Fruit fly (Drosophila melanogaster) whole organism, embryonic: ENCODE data around the gene CG31778.

Experiments
- Adf1 ChIP-seq: fragments of 200-800 bp; sonication (Bioruptor generic); IDR thresholded peaks from 2 replicates; pipeline ENCODE4 v1.3.6; 2022; ENCODE audit warnings: missing biosample characterization, missing genetic modification characterization
- Antp ChIP-seq: fragments of 200-800 bp; sonication (Bioruptor generic); optimal IDR thresholded peaks from 3 replicates; lab custom pipeline; 2016; ENCODE audit warnings: missing biosample characterization, missing genetic modification characterization
- Bdp1 ChIP-seq: fragments of 200-800 bp; sonication (Bioruptor generic); optimal IDR thresholded peaks from 3 replicates; lab custom pipeline; 2016; ENCODE audit warnings: missing biosample characterization, missing genetic modification characterization
- C15 ChIP-seq: fragments of 200-800 bp; sonication (Bioruptor generic); IDR thresholded peaks from 3 replicates; pipeline ENCODE4 v1.3.6; 2022; ENCODE audit warnings: missing biosample characterization, missing genetic modification characterization
- CG10462 ChIP-seq: fragments of 200-800 bp; sonication (Bioruptor generic); optimal IDR thresholded peaks from 2 replicates; lab custom pipeline; 2016; ENCODE audit warnings: missing biosample characterization, missing genetic modification characterization
- CG12659 ChIP-seq: fragments of 200-800 bp; sonication (Bioruptor generic); optimal IDR thresholded peaks from 3 replicates; lab custom pipeline; 2017; ENCODE audit warnings: mild to moderate bottlenecking, missing biosample characterization, missing genetic modification reagents, missing genetic modification characterization
- CG14014 ChIP-seq: fragments of 200-800 bp; sonication (Bioruptor generic); IDR thresholded peaks from 2 replicates; pipeline ENCODE4 v1.3.6; 2022; ENCODE audit warnings: missing biosample characterization, missing genetic modification characterization
- CG14441 ChIP-seq: fragments of 200-800 bp; sonication (Bioruptor generic); IDR thresholded peaks from 2 replicates; pipeline ENCODE4 v1.3.6; 2022; ENCODE audit warnings: missing biosample characterization, missing genetic modification characterization
- CG17328 ChIP-seq: fragments of 200-800 bp; sonication (Bioruptor generic); IDR thresholded peaks from 2 replicates; pipeline ENCODE4 v1.3.6; 2022; ENCODE audit warnings: missing biosample characterization, missing genetic modification characterization
- CG17912 ChIP-seq: fragments of 200-800 bp; sonication (Bioruptor generic); optimal IDR thresholded peaks from 2 replicates; lab custom pipeline; 2018; ENCODE audit warnings: missing biosample characterization, mild to moderate bottlenecking, missing genetic modification characterization
- CG18764 ChIP-seq: fragments of 200-800 bp; sonication (Bioruptor generic); optimal IDR thresholded peaks from 3 replicates; lab custom pipeline; 2016; ENCODE audit warnings: missing biosample characterization, missing genetic modification characterization
- CG2202 ChIP-seq: fragments of 200-800 bp; sonication (Bioruptor generic); optimal IDR thresholded peaks from 2 replicates; lab custom pipeline; 2018; ENCODE audit warnings: missing biosample characterization, mild to moderate bottlenecking, missing genetic modification characterization
- CG30431 ChIP-seq: fragments of 200-800 bp; sonication (Bioruptor generic); optimal IDR thresholded peaks from 2 replicates; lab custom pipeline; 2017; ENCODE audit warnings: missing biosample characterization, missing genetic modification characterization
- CG31441 ChIP-seq: fragments of 200-800 bp; sonication (Bioruptor generic); IDR thresholded peaks from 2 replicates; pipeline ENCODE4 v1.3.6; 2022; ENCODE audit warnings: missing biosample characterization, missing genetic modification characterization
- CG33557 ChIP-seq: fragments of 200-800 bp; sonication (Bioruptor generic); optimal IDR thresholded peaks from 2 replicates; lab custom pipeline; 2019; ENCODE audit warnings: missing biosample characterization, mild to moderate bottlenecking, missing genetic modification characterization, moderate library complexity
- CG43689 ChIP-seq: fragments of 200-800 bp; sonication (Bioruptor generic); IDR thresholded peaks from 2 replicates; pipeline ENCODE4 v1.3.6; 2022; ENCODE audit warnings: missing biosample characterization, missing genetic modification characterization
- CG4820 ChIP-seq: fragments of 200-800 bp; sonication (Bioruptor generic); optimal IDR thresholded peaks from 3 replicates; lab custom pipeline; 2016; ENCODE audit warnings: missing biosample characterization, missing genetic modification characterization
- CG4854 ChIP-seq: fragments of 200-800 bp; sonication (Bioruptor generic); optimal IDR thresholded peaks from 2 replicates; lab custom pipeline; 2016; ENCODE audit warnings: missing biosample characterization, missing genetic modification characterization, inconsistent platforms
- CG6175 ChIP-seq: fragments of 200-800 bp; sonication (Bioruptor generic); IDR thresholded peaks from 3 replicates; pipeline ENCODE4 v1.3.6; 2022; ENCODE audit warnings: missing biosample characterization, missing genetic modification characterization
- CG6683 ChIP-seq: fragments of 200-800 bp; sonication (Bioruptor generic); optimal IDR thresholded peaks from 2 replicates; lab custom pipeline; 2017; ENCODE audit warnings: missing biosample characterization, mild to moderate bottlenecking, missing genetic modification characterization, missing genetic modification reagents
- CG6765 ChIP-seq: fragments of 200-800 bp; sonication (Bioruptor generic); optimal IDR thresholded peaks from 3 replicates; lab custom pipeline; 2017; ENCODE audit warnings: missing biosample characterization, mild to moderate bottlenecking, missing genetic modification characterization
- CG6854 ChIP-seq: fragments of 200-800 bp; sonication (Bioruptor generic); optimal IDR thresholded peaks from 3 replicates; lab custom pipeline; 2017; ENCODE audit warnings: missing biosample characterization, mild to moderate bottlenecking, missing genetic modification characterization
- CG9817 ChIP-seq: fragments of 200-800 bp; sonication (Bioruptor generic); optimal IDR thresholded peaks from 2 replicates; lab custom pipeline; 2018; ENCODE audit warnings: missing biosample characterization, mild to moderate bottlenecking, missing genetic modification characterization, moderate library complexity
- Chrac-16 ChIP-seq: fragments of 200-800 bp; sonication (Bioruptor generic); optimal IDR thresholded peaks from 3 replicates; lab custom pipeline; 2016; ENCODE audit warnings: missing biosample characterization, missing genetic modification characterization
- Dbx ChIP-seq: fragments of 200-800 bp; sonication (Bioruptor generic); IDR thresholded peaks from 3 replicates; pipeline ENCODE4 v1.3.6; 2022; ENCODE audit warnings: missing biosample characterization, missing genetic modification characterization
- H2.0 ChIP-seq: fragments of 200-800 bp; sonication (Bioruptor generic); IDR thresholded peaks from 2 replicates; pipeline ENCODE4 v1.3.6; 2022; ENCODE audit warnings: missing biosample characterization, missing genetic modification characterization
- Hey ChIP-seq: fragments of 200-800 bp; sonication (Bioruptor generic); optimal IDR thresholded peaks from 3 replicates; lab custom pipeline; 2018; ENCODE audit warnings: missing biosample characterization, mild to moderate bottlenecking, missing genetic modification characterization
- Oaz ChIP-seq: fragments of 200-800 bp; sonication (Bioruptor generic); IDR thresholded peaks from 2 replicates; pipeline ENCODE4 v1.3.6; 2022; ENCODE audit warnings: missing biosample characterization, missing genetic modification characterization
- Usf ChIP-seq: fragments of 200-800 bp; sonication (Bioruptor generic); optimal IDR thresholded peaks from 2 replicates; lab custom pipeline; 2017; ENCODE audit warnings: missing genotype, missing biosample characterization, missing genetic modification characterization
- Xrp1 ChIP-seq: fragments of 200-800 bp; sonication (Bioruptor generic); IDR thresholded peaks from 2 replicates; pipeline ENCODE4 v1.3.6; 2022; ENCODE audit warnings: missing biosample characterization, missing genetic modification characterization
- al ChIP-seq: fragments of 200-800 bp; sonication (Bioruptor generic); IDR thresholded peaks from 2 replicates; pipeline ENCODE4 v1.3.6; 2022; ENCODE audit warnings: missing biosample characterization, missing genetic modification characterization
- amos ChIP-seq: fragments of 200-800 bp; sonication (Bioruptor generic); IDR thresholded peaks from 2 replicates; pipeline ENCODE4 v1.3.6; 2022; ENCODE audit warnings: missing biosample characterization, missing genetic modification characterization; ENCODE audit not compliant: partially characterized antibody
- br ChIP-seq: fragments of >200 bp; optimal IDR thresholded peaks from 2 replicates; lab custom pipeline; 2017
- chm ChIP-seq: fragments of 200-800 bp; sonication (Bioruptor generic); IDR thresholded peaks from 2 replicates; pipeline ENCODE4 v1.3.6; 2022; ENCODE audit warnings: missing biosample characterization, missing genetic modification characterization
- crc ChIP-seq: fragments of 200-800 bp; sonication (Bioruptor generic); optimal IDR thresholded peaks from 2 replicates; lab custom pipeline; 2016; ENCODE audit warnings: missing biosample characterization, missing genetic modification characterization
- croc ChIP-seq: fragments of 200-800 bp; sonication (Bioruptor generic); conservative IDR thresholded peaks from 3 replicates; pipeline ENCODE4 v1.3.6; 2022; ENCODE audit warnings: missing biosample characterization, missing genetic modification characterization
- dan ChIP-seq: fragments of 200-800 bp; sonication (Bioruptor generic); IDR thresholded peaks from 2 replicates; pipeline ENCODE4 v1.3.6; 2022; ENCODE audit warnings: missing biosample characterization, missing genetic modification characterization
- fd3F ChIP-seq: fragments of 200-800 bp; sonication (Bioruptor generic); optimal IDR thresholded peaks from 2 replicates; lab custom pipeline; 2018; ENCODE audit warnings: missing biosample characterization, mild to moderate bottlenecking, missing genetic modification characterization, moderate library complexity
- ftz-f1 ChIP-seq: fragments of 200-800 bp; sonication (Bioruptor generic); optimal IDR thresholded peaks from 2 replicates; lab custom pipeline; 2016; ENCODE audit warnings: missing biosample characterization, missing genetic modification characterization
- ind ChIP-seq: fragments of 200-800 bp; sonication (Bioruptor generic); optimal IDR thresholded peaks from 3 replicates; lab custom pipeline; 2016; ENCODE audit warnings: missing biosample characterization, missing genetic modification characterization
- kay ChIP-seq: fragments of 200-800 bp; sonication (Bioruptor generic); optimal IDR thresholded peaks from 2 replicates; lab custom pipeline; 2016; ENCODE audit warnings: missing biosample characterization, missing genetic modification characterization
- klu ChIP-seq: fragments of 200-800 bp; sonication (Bioruptor generic); IDR thresholded peaks from 2 replicates; pipeline ENCODE4 v1.3.6; 2022; ENCODE audit warnings: missing biosample characterization, missing genetic modification characterization
- lola ChIP-seq, 3 experiments: fragments of >200 bp in 2 of 3; fragments of 200-800 bp in 1 of 3; sonication (Bioruptor generic) in 1 of 3; optimal IDR thresholded peaks; 2 replicates each; lab custom pipeline; 2017 to 2019; ENCODE audit warnings: missing biosample characterization in 3 of 3, missing genetic modification characterization in 3 of 3, mild to moderate bottlenecking in 1 of 3, moderate library complexity in 1 of 3
- lov ChIP-seq, 2 experiments: fragments of 200-800 bp in 1 of 2; fragments of >200 bp in 1 of 2; sonication (Bioruptor generic) in 1 of 2; IDR thresholded peaks in 1 of 2; optimal IDR thresholded peaks in 1 of 2; 2 replicates in 1 of 2; 3 replicates in 1 of 2; pipeline versions ENCODE4 v1.3.6 to Lab custom; 2017 to 2022; ENCODE audit warnings: missing biosample characterization in 1 of 2, missing genetic modification characterization in 1 of 2
- prd ChIP-seq, 3 experiments: fragments of >200 bp in 2 of 3; fragments of 200-800 bp in 1 of 3; sonication (Bioruptor generic) in 1 of 3; optimal IDR thresholded peaks in 2 of 3; IDR thresholded peaks in 1 of 3; 2 replicates in 2 of 3; 3 replicates in 1 of 3; pipeline versions ENCODE4 v1.3.6 to Lab custom; 2017 to 2022; ENCODE audit warnings: missing biosample characterization in 1 of 3, missing genetic modification characterization in 1 of 3
- slp2 ChIP-seq: fragments of 200-800 bp; sonication (Bioruptor generic); optimal IDR thresholded peaks from 2 replicates; lab custom pipeline; 2016; ENCODE audit warnings: missing biosample characterization, missing genetic modification characterization
- sna ChIP-seq: fragments of 200-800 bp; sonication (Bioruptor generic); IDR thresholded peaks from 2 replicates; pipeline ENCODE4 v1.3.6; 2022; ENCODE audit warnings: missing biosample characterization, missing genetic modification characterization; ENCODE audit not compliant: partially characterized antibody
- ttk ChIP-seq: fragments of 200-800 bp; sonication (Bioruptor generic); IDR thresholded peaks from 2 replicates; pipeline ENCODE4 v2.1.2; 2022; ENCODE audit warnings: missing biosample characterization, missing genetic modification characterization
- zf30C ChIP-seq: fragments of 200-800 bp; sonication (Bioruptor generic); optimal IDR thresholded peaks from 3 replicates; lab custom pipeline; 2018; ENCODE audit warnings: missing biosample characterization, mild to moderate bottlenecking, missing genetic modification characterization

The CG31778 gene

dm6 chr2L:3685139-3685851 lies 20.0 kb downstream of the CG31778 start (continued):
- peak; percentile 27 for TF ChIP-seq CG4820
- TF ChIP-seq CG17912 (GFP tag; lab: Kevin White, UChicago): no peak
- TF ChIP-seq ftz-f1: no peak
- TF ChIP-seq CG33557 (GFP tag; lab: Kevin White, UChicago): peak; percentile 10
- no peak for TF ChIP-seq CG10462 (GFP tag; lab: Kevin White, UChicago)
- no peak for TF ChIP-seq slp2 (GFP tag; lab: Kevin White, UChicago)
- no peak for TF ChIP-seq lola (GFP tag; optimal IDR thresholded peaks at IDR 0.05; lab: Kevin White, UChicago)
- TF ChIP-seq CG9817 (tag; lab: Kevin White, UChicago): no peak
- no peak for TF ChIP-seq Oaz (GFP tag; lab: Robert Waterston, UW)
- no peak for TF ChIP-seq CG6765
- TF ChIP-seq Dbx (GFP tag; lab: Robert Waterston, UW): no peak
- TF ChIP-seq CG4854 (GFP tag; lab: Kevin White, UChicago): no peak
- TF ChIP-seq Hey (tag; lab: Kevin White, UChicago): no peak
- TF ChIP-seq Usf: no peak
- no peak for TF ChIP-seq H2.0
- peak; percentile 55; the same call in 1 of the 2 replicates for TF ChIP-seq Xrp1
- no peak for TF ChIP-seq fd3F (GFP tag; lab: Kevin White, UChicago)
- TF ChIP-seq CG31441 (GFP tag; lab: Robert Waterston, UW): 0 out of 2 replicates have a peak, but pooled peaks have one; percentile 25
- no peak for TF ChIP-seq sna (GFP tag; lab: Robert Waterston, UW)
- peak; percentile 4 for TF ChIP-seq CG30431 (GFP tag; lab: Kevin White, UChicago)
- TF ChIP-seq CG18764: no peak
- no peak for TF ChIP-seq CG12659
- no peak for TF ChIP-seq prd (optimal IDR thresholded peaks at IDR 0.05; lab: Kevin White, UChicago)
- peak; percentile 62; the same call in 2 of the 3 replicates for TF ChIP-seq prd (GFP tag; IDR thresholded peaks at IDR 0.05; lab: Robert Waterston, UW)
- no peak for TF ChIP-seq chm (GFP tag; lab: Robert Waterston, UW)
- no peak for TF ChIP-seq klu (GFP tag; lab: Robert Waterston, UW)
- no peak for TF ChIP-seq C15 (GFP tag; lab: Robert Waterston, UW)
- peak; percentile 19 for TF ChIP-seq Chrac-16 (GFP tag; lab: Kevin White, UChicago)
- no peak for TF ChIP-seq amos
- peak; percentile 3 for TF ChIP-seq CG2202
- no peak for TF ChIP-seq CG14441 (GFP tag; lab: Robert Waterston, UW)
- peak; percentile 5 for TF ChIP-seq Antp (GFP tag; lab: Kevin White, UChicago)
- no peak for TF ChIP-seq CG6854
- TF ChIP-seq Bdp1 (GFP tag; lab: Kevin White, UChicago): no peak
- no peak for TF ChIP-seq kay (GFP tag; lab: Kevin White, UChicago)
- TF ChIP-seq CG43689 (GFP tag; lab: Robert Waterston, UW): no peak
- TF ChIP-seq lov (optimal IDR thresholded peaks at IDR 0.05; lab: Kevin White, UChicago): no peak
- TF ChIP-seq lov (GFP tag; IDR thresholded peaks at IDR 0.05; lab: Robert Waterston, UW): no peak
- TF ChIP-seq crc (GFP tag; lab: Kevin White, UChicago): no peak
- TF ChIP-seq dan (GFP tag; lab: Robert Waterston, UW): 0 out of 2 replicates have a peak, but pooled peaks have one; percentile 19
- peak; percentile 29; the same call in 1 of the 2 replicates for TF ChIP-seq CG17328 (GFP tag; lab: Robert Waterston, UW)
- TF ChIP-seq CG6683 (GFP tag; lab: Kevin White, UChicago): no peak
- TF ChIP-seq ind: no peak
- no peak for TF ChIP-seq zf30C (GFP tag; lab: Kevin White, UChicago)
- no peak for TF ChIP-seq CG14014 (GFP tag; lab: Robert Waterston, UW)
- TF ChIP-seq Adf1 (GFP tag; lab: Robert Waterston, UW): no peak
- no peak for TF ChIP-seq CG6175
- TF ChIP-seq ttk (GFP tag; lab: Robert Waterston, UW): peak; percentile 22; the same call in 1 of the 2 replicates
- TF ChIP-seq br: no peak
- no peak; the same call in 2 of the 3 replicates for TF ChIP-seq croc (GFP tag; lab: Robert Waterston, UW)
- TF ChIP-seq al (GFP tag; lab: Robert Waterston, UW): no peak
